Worm (Caenorhabditis elegans) whole organism, L4/young adult: ENCODE results near the gene dhhc-5.

Experiments used
- W03F9.2 ChIP-seq: fragments of 150-350 bp; optimal IDR thresholded peaks from 2 replicates; lab custom pipeline; 2014; ENCODE audit warnings: missing biosample characterization, missing genetic modification characterization
- him-1 ChIP-seq: sonication (generic microtip); optimal IDR thresholded peaks from 2 replicates; lab custom pipeline; 2016; ENCODE audit warnings: missing genotype, missing genetic modification reagents, missing genetic modification characterization, missing compliant biosample characterization

ce11 chrIII:6799664-6800063 is 49.2 kb downstream of the dhhc-5 start:
- no peak for TF ChIP-seq W03F9.2 (tag; lab: Kevin White, UChicago)
- TF ChIP-seq him-1 (tag; lab: Kevin White, UChicago), result no peak
